Worm (Caenorhabditis elegans) whole organism, L1 larva: ENCODE results near the gene add-1.
A peak's percentile ranks its signal among the peaks of the same experiment; 100 is the strongest.

Experiments
- C16A3.4 ChIP-seq: fragments of 150-350 bp; optimal IDR thresholded peaks from 2 replicates; lab custom pipeline; 2014; ENCODE audit warnings: missing biosample characterization, missing genetic modification characterization
- F16B12.6 ChIP-seq: fragments of 150-350 bp; optimal IDR thresholded peaks from 2 replicates; lab custom pipeline; 2014; ENCODE audit warnings: missing biosample characterization, missing genetic modification characterization
- aha-1 ChIP-seq: fragments of 150-350 bp; optimal IDR thresholded peaks from 2 replicates; lab custom pipeline; 2014; ENCODE audit warnings: missing biosample characterization, missing genetic modification characterization
- ama-1 ChIP-seq: fragments of 150-350 bp; optimal IDR thresholded peaks from 2 replicates; lab custom pipeline; 2014
- blmp-1 ChIP-seq: fragments of 150-350 bp; optimal IDR thresholded peaks from 2 replicates; lab custom pipeline; 2014; ENCODE audit warnings: missing biosample characterization, missing genetic modification characterization
- ceh-63 ChIP-seq: fragments of 200-800 bp; sonication (Bioruptor generic); optimal IDR thresholded peaks from 2 replicates; lab custom pipeline; 2018; ENCODE audit warnings: mild to moderate bottlenecking, missing genetic modification characterization, missing compliant biosample characterization
- ceh-82 ChIP-seq, 3 experiments: fragments of 150-350 bp in 1 of 3; sonication (generic microtip) in 2 of 3; optimal IDR thresholded peaks; 2 replicates each; lab custom pipeline; 2014 to 2017; ENCODE audit warnings: missing biosample characterization in 3 of 3, missing genetic modification characterization in 3 of 3
- ces-1 ChIP-seq: fragments of 150-350 bp; optimal IDR thresholded peaks from 2 replicates; lab custom pipeline; 2014; ENCODE audit warnings: missing biosample characterization, missing genetic modification reagents, missing genetic modification characterization
- dsc-1 ChIP-seq: sonication (generic microtip); optimal IDR thresholded peaks from 2 replicates; lab custom pipeline; 2016; ENCODE audit warnings: mild to moderate bottlenecking, missing genetic modification characterization, missing compliant biosample characterization
- efl-1 ChIP-seq, 4 experiments: fragments of 150-350 bp; optimal IDR thresholded peaks in 3 of 4; peaks in 1 of 4; 1 replicate in 1 of 4; 2 replicates in 3 of 4; lab custom pipeline; 2014; ENCODE audit warnings: missing biosample characterization in 2 of 4, missing genetic modification characterization in 2 of 4, missing genetic modification reagents in 2 of 4
- efl-3 ChIP-seq: fragments of 200-800 bp; sonication (Bioruptor generic); optimal IDR thresholded peaks from 2 replicates; lab custom pipeline; 2018; ENCODE audit warnings: mild to moderate bottlenecking, missing genetic modification characterization, missing compliant biosample characterization
- egl-13 ChIP-seq: sonication (generic microtip); optimal IDR thresholded peaks from 2 replicates; lab custom pipeline; 2016; ENCODE audit warnings: missing genotype, missing genetic modification reagents, missing genetic modification characterization, missing compliant biosample characterization
- elt-2 ChIP-seq: sonication (generic microtip); optimal IDR thresholded peaks from 2 replicates; lab custom pipeline; 2016; ENCODE audit warnings: missing genetic modification characterization, mild to moderate bottlenecking, inconsistent platforms, missing compliant biosample characterization, missing genetic modification reagents
- fkh-10 ChIP-seq: sonication (generic microtip); optimal IDR thresholded peaks from 2 replicates; lab custom pipeline; 2017; ENCODE audit warnings: missing biosample characterization, missing genetic modification reagents, missing genetic modification characterization
- fkh-4 ChIP-seq: sonication (generic microtip); optimal IDR thresholded peaks from 2 replicates; lab custom pipeline; 2016; ENCODE audit warnings: missing compliant biosample characterization, missing genetic modification characterization, borderline replicate concordance
- fkh-8 ChIP-seq: sonication (generic microtip); optimal IDR thresholded peaks from 2 replicates; lab custom pipeline; 2016; ENCODE audit warnings: mild to moderate bottlenecking, missing genetic modification characterization, missing compliant biosample characterization
- hlh-17 ChIP-seq: fragments of 200-800 bp; sonication (Bioruptor generic); optimal IDR thresholded peaks from 2 replicates; lab custom pipeline; 2018; ENCODE audit warnings: missing genetic modification characterization, mild to moderate bottlenecking, missing compliant biosample characterization, moderate library complexity, borderline replicate concordance
- hpl-2 ChIP-seq: fragments of 150-350 bp; optimal IDR thresholded peaks from 2 replicates; lab custom pipeline; 2014; ENCODE audit warnings: missing biosample characterization, missing genetic modification reagents, missing genetic modification characterization
- jun-1 ChIP-seq: fragments of 150-350 bp; optimal IDR thresholded peaks from 2 replicates; lab custom pipeline; 2014; ENCODE audit warnings: missing biosample characterization, missing genetic modification reagents, missing genetic modification characterization
- lin-13 ChIP-seq: fragments of 150-350 bp; optimal IDR thresholded peaks from 2 replicates; lab custom pipeline; 2014; ENCODE audit warnings: missing biosample characterization, missing genetic modification reagents, missing genetic modification characterization
- lin-14 ChIP-seq: fragments of 200-800 bp; sonication (Bioruptor generic); optimal IDR thresholded peaks from 2 replicates; lab custom pipeline; 2018; ENCODE audit warnings: mild to moderate bottlenecking, missing genetic modification characterization, moderate library complexity, missing compliant biosample characterization
- lin-15B ChIP-seq: fragments of 150-350 bp; sonication (generic microtip); optimal IDR thresholded peaks from 3 replicates; lab custom pipeline; 2014; ENCODE audit warnings: missing biosample characterization, missing genetic modification characterization
- lin-35 ChIP-seq, 2 experiments: fragments of 150-350 bp; optimal IDR thresholded peaks; 2 replicates each; lab custom pipeline; 2014; ENCODE audit warnings: missing biosample characterization in 2 of 2, missing genetic modification characterization in 2 of 2, missing genetic modification reagents in 2 of 2
- lsy-2 ChIP-seq, 2 experiments: fragments of 150-350 bp; optimal IDR thresholded peaks; 2 replicates each; lab custom pipeline; 2014; ENCODE audit warnings: missing biosample characterization in 2 of 2, missing genetic modification characterization in 2 of 2
- mab-9 ChIP-seq: fragments of 200-800 bp; sonication (Bioruptor generic); IDR thresholded peaks from 2 replicates; pipeline ENCODE4 v1.3.6; 2022; ENCODE audit warnings: missing genetic modification reagents, missing genetic modification characterization, missing compliant biosample characterization
- mdl-1 ChIP-seq, 2 experiments: fragments of 150-350 bp; optimal IDR thresholded peaks; 2 replicates each; lab custom pipeline; 2014 to 2017; ENCODE audit warnings: missing biosample characterization in 2 of 2, missing genetic modification characterization in 2 of 2, inconsistent platforms in 1 of 2
- mep-1 ChIP-seq: fragments of 150-350 bp; optimal IDR thresholded peaks from 2 replicates; lab custom pipeline; 2014; ENCODE audit warnings: missing biosample characterization, missing genetic modification characterization
- nhr-12 ChIP-seq: sonication (generic microtip); optimal IDR thresholded peaks from 2 replicates; lab custom pipeline; 2017; ENCODE audit warnings: missing biosample characterization, missing genetic modification characterization
- nhr-20 ChIP-seq: sonication (generic microtip); optimal IDR thresholded peaks from 2 replicates; lab custom pipeline; 2016; ENCODE audit warnings: mild to moderate bottlenecking, missing genetic modification characterization, missing compliant biosample characterization
- nhr-47 ChIP-seq: sonication (generic microtip); optimal IDR thresholded peaks from 2 replicates; lab custom pipeline; 2016; ENCODE audit warnings: mild to moderate bottlenecking, missing genetic modification characterization, moderate library complexity, missing compliant biosample characterization
- nhr-76 ChIP-seq: sonication (generic microtip); optimal IDR thresholded peaks from 2 replicates; lab custom pipeline; 2017; ENCODE audit warnings: missing biosample characterization, missing genetic modification characterization
- pag-3 ChIP-seq: sonication (generic microtip); optimal IDR thresholded peaks from 2 replicates; lab custom pipeline; 2017; ENCODE audit warnings: missing genetic modification characterization, mild to moderate bottlenecking, missing compliant biosample characterization, antibody characterized with exemption, borderline replicate concordance; ENCODE audit not compliant: insufficient read depth
- rnt-1 ChIP-seq: sonication (generic microtip); optimal IDR thresholded peaks from 2 replicates; lab custom pipeline; 2016; ENCODE audit warnings: mild to moderate bottlenecking, missing genetic modification characterization, moderate library complexity, missing compliant biosample characterization
- skn-1 ChIP-seq: fragments of 150-350 bp; optimal IDR thresholded peaks from 2 replicates; lab custom pipeline; 2014; ENCODE audit warnings: missing biosample characterization, missing genetic modification characterization
- snpc-4 ChIP-seq: fragments of 150-350 bp; optimal IDR thresholded peaks from 2 replicates; lab custom pipeline; 2014; ENCODE audit warnings: missing biosample characterization, missing genetic modification characterization
- snu-23 ChIP-seq: sonication (generic microtip); optimal IDR thresholded peaks from 2 replicates; lab custom pipeline; 2016; ENCODE audit warnings: missing genetic modification characterization, missing compliant biosample characterization
- sox-4 ChIP-seq: sonication (generic microtip); optimal IDR thresholded peaks from 2 replicates; lab custom pipeline; 2016; ENCODE audit warnings: missing genetic modification characterization, missing compliant biosample characterization
- sup-37 ChIP-seq: fragments of 200-800 bp; sonication (Bioruptor generic); optimal IDR thresholded peaks from 2 replicates; lab custom pipeline; 2018; ENCODE audit warnings: mild to moderate bottlenecking, missing genetic modification characterization, missing compliant biosample characterization
- swsn-7 ChIP-seq: sonication (generic microtip); optimal IDR thresholded peaks from 2 replicates; lab custom pipeline; 2016; ENCODE audit warnings: missing genetic modification characterization, missing compliant biosample characterization
- tbx-2 ChIP-seq: sonication (generic microtip); optimal IDR thresholded peaks from 2 replicates; lab custom pipeline; 2016; ENCODE audit warnings: missing genetic modification characterization, missing compliant biosample characterization
- unc-30 ChIP-seq: sonication (generic microtip); optimal IDR thresholded peaks from 2 replicates; lab custom pipeline; 2017; ENCODE audit warnings: missing biosample characterization, missing genetic modification characterization
- unc-62 ChIP-seq: fragments of 150-350 bp; optimal IDR thresholded peaks from 2 replicates; lab custom pipeline; 2014; ENCODE audit warnings: missing biosample characterization, missing genetic modification reagents, missing genetic modification characterization
- unc-98 ChIP-seq: fragments of 200-800 bp; sonication (Bioruptor generic); IDR thresholded peaks from 2 replicates; pipeline ENCODE4 v1.3.6; 2022; ENCODE audit warnings: missing genetic modification characterization, missing compliant biosample characterization
- xbp-1 ChIP-seq: sonication (generic microtip); optimal IDR thresholded peaks from 2 replicates; lab custom pipeline; 2016; ENCODE audit warnings: missing genetic modification characterization, missing compliant biosample characterization
- zag-1 ChIP-seq: fragments of 150-350 bp; optimal IDR thresholded peaks from 2 replicates; lab custom pipeline; 2014; ENCODE audit warnings: missing biosample characterization, missing genetic modification characterization
- ztf-4 ChIP-seq: fragments of 150-350 bp; optimal IDR thresholded peaks from 2 replicates; lab custom pipeline; 2014; ENCODE audit warnings: missing biosample characterization, missing genetic modification characterization

add-1 gene

DNA sequence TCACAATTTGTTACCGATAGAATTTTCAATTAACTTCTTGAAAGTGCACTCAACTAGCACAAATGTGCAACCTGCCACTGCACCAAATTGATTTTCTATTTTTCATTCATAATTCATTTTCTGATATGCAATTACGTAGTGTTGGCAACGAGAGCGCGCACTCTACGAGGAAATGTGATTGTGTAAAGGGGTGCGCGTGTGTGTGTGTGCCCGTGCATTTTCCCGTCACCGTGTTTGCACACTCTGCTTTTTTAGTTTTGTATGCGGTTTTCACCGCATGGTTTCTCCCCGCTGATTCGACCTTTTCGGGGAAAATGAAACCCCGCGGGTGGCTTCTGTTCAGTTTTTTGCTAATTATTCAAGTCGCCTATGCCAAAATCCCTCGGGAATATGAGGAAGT, 30.3 kb upstream of the add-1 start, which contains the start of gene T07F12.2:
Gene T07F12.2, plus strand, starts transcription at position 87 of the 400 bp plus-strand sequence.
- TF ChIP-seq snu-23 (GFP tag; lab: Kevin White, UChicago) (peak; percentile 67), nhr-12 (no peak), pag-3 (tag; lab: Kevin White, UChicago) (no peak), lin-14 (peak; percentile 46), lin-15B (tag; lab: Kevin White, UChicago) (no peak), nhr-76 (tag; lab: Kevin White, UChicago) (no peak), snpc-4 (no peak), F16B12.6 (tag; lab: Kevin White, UChicago) (peak; percentile 86), fkh-8 (no peak), ceh-63 (GFP tag; lab: Kevin White, UChicago) (no peak), ama-1 (lab: Kevin White, UChicago) (no peak), nhr-47 (tag; lab: Kevin White, UChicago) (peak; percentile 69), jun-1 (tag; lab: Kevin White, UChicago) (no peak), C16A3.4 (tag; lab: Kevin White, UChicago) (peak; percentile 16), efl-3 (GFP tag; lab: Kevin White, UChicago) (no peak), dsc-1 (tag; lab: Kevin White, UChicago) (peak; percentile 3), lin-35 (GFP tag; optimal IDR thresholded peaks at IDR 0.05; lab: Kevin White, UChicago) (peak; percentile 24 to 50), zag-1 (tag; lab: Kevin White, UChicago) (no peak), fkh-4 (tag; lab: Kevin White, UChicago) (no peak), swsn-7 (tag; lab: Kevin White, UChicago) (peak; percentile 51), egl-13 (peak; percentile 23), tbx-2 (tag; lab: Kevin White, UChicago) (peak; percentile 41), elt-2 (tag; lab: Kevin White, UChicago) (peak; percentile 21), unc-98 (GFP tag; lab: Robert Waterston, UW) (no peak), rnt-1 (tag; lab: Kevin White, UChicago) (peak; percentile 53), sup-37 (GFP tag; lab: Kevin White, UChicago) (no peak), mep-1 (tag; lab: Kevin White, UChicago) (peak; percentile 54), blmp-1 (tag; lab: Kevin White, UChicago) (peak; percentile 51), sox-4 (tag; lab: Kevin White, UChicago) (no peak), aha-1 (no peak), skn-1 (tag; lab: Kevin White, UChicago) (no peak), lsy-2 (tag; optimal IDR thresholded peaks at IDR 0.05; lab: Kevin White, UChicago) (peak in 1 of 2 experiments; percentile 15), mdl-1 (tag; optimal IDR thresholded peaks at IDR 0.05; lab: Kevin White, UChicago) (peak in 1 of 2 experiments; percentile 37), hpl-2 (no peak), ces-1 (GFP tag; lab: Kevin White, UChicago) (no peak), unc-30 (tag; lab: Kevin White, UChicago) (no peak), ztf-4 (tag; lab: Kevin White, UChicago) (no peak), efl-1 (optimal IDR thresholded peaks at IDR 0.05; lab: Kevin White, UChicago) (peak in 1 of 2 experiments; percentile 12), efl-1 (GFP tag; optimal IDR thresholded peaks at IDR 0.05 in 1 of 2; lab: Kevin White, UChicago) (peak in 1 of 2 experiments; percentile 68), lin-13 (GFP tag; lab: Kevin White, UChicago) (no peak), mab-9 (no peak), unc-62 (GFP tag; lab: Kevin White, UChicago) (no peak), nhr-20 (tag; lab: Kevin White, UChicago) (peak; percentile 42), xbp-1 (tag; lab: Kevin White, UChicago) (peak; percentile 43), hlh-17 (no peak), ceh-82 (tag; optimal IDR thresholded peaks at IDR 0.05; lab: Kevin White, UChicago) (peak in 2 of 3 experiments; percentile 5 to 59), fkh-10 (peak; percentile 2)
- TF ChIP-seq, all 84 proteins: peak for 21
